Fruit fly (Drosophila melanogaster) whole organism, embryonic: ENCODE data around the gene CG6277.

Source experiments
- Bdp1 ChIP-seq: fragments of 200-800 bp; sonication (Bioruptor generic); optimal IDR thresholded peaks from 3 replicates; lab custom pipeline; 2016; ENCODE audit warnings: missing biosample characterization, missing genetic modification characterization
- CG10959 ChIP-seq: fragments of 200-800 bp; sonication (Bioruptor generic); IDR thresholded peaks from 2 replicates; pipeline ENCODE4 v1.3.6; 2022; ENCODE audit warnings: missing biosample characterization, missing genetic modification characterization
- CG11093 ChIP-seq: fragments of 200-800 bp; sonication (Bioruptor generic); IDR thresholded peaks from 3 replicates; pipeline ENCODE4 v1.3.6; 2022; ENCODE audit warnings: missing biosample characterization, missing genetic modification characterization
- CG12219 ChIP-seq: fragments of 200-800 bp; sonication (Bioruptor generic); optimal IDR thresholded peaks from 3 replicates; lab custom pipeline; 2018; ENCODE audit warnings: missing biosample characterization, mild to moderate bottlenecking, missing genetic modification characterization
- CG13624 ChIP-seq: fragments of 200-800 bp; sonication (Bioruptor generic); optimal IDR thresholded peaks from 2 replicates; lab custom pipeline; 2016; ENCODE audit warnings: missing biosample characterization, missing genetic modification characterization
- CG14667 ChIP-seq: fragments of 200-800 bp; sonication (Bioruptor generic); IDR thresholded peaks from 2 replicates; pipeline ENCODE4 v1.3.6; 2022; ENCODE audit warnings: missing biosample characterization, missing genetic modification characterization
- CG14860 ChIP-seq: fragments of 200-800 bp; sonication (Bioruptor generic); IDR thresholded peaks from 3 replicates; pipeline ENCODE4 v1.3.6; 2022; ENCODE audit warnings: missing biosample characterization, missing genetic modification characterization; ENCODE audit not compliant: partially characterized antibody
- CG15479 ChIP-seq: fragments of 200-800 bp; sonication (Bioruptor generic); optimal IDR thresholded peaks from 3 replicates; lab custom pipeline; 2019; ENCODE audit warnings: missing biosample characterization, mild to moderate bottlenecking, missing genetic modification characterization, moderate library complexity
- CG15514 ChIP-seq: fragments of 200-800 bp; sonication (Bioruptor generic); optimal IDR thresholded peaks from 3 replicates; lab custom pipeline; 2017; ENCODE audit warnings: missing biosample characterization, missing genetic modification characterization, mild to moderate bottlenecking, moderate library complexity, missing genetic modification reagents
- CG18599 ChIP-seq: fragments of 200-800 bp; sonication (Bioruptor generic); optimal IDR thresholded peaks from 3 replicates; lab custom pipeline; 2017; ENCODE audit warnings: missing biosample characterization, missing genetic modification characterization, mild to moderate bottlenecking, moderate library complexity, missing genetic modification reagents
- CG18764 ChIP-seq: fragments of 200-800 bp; sonication (Bioruptor generic); optimal IDR thresholded peaks from 3 replicates; lab custom pipeline; 2016; ENCODE audit warnings: missing biosample characterization, missing genetic modification characterization
- CG34376 ChIP-seq: fragments of 200-800 bp; sonication (Bioruptor generic); optimal IDR thresholded peaks from 2 replicates; lab custom pipeline; 2018; ENCODE audit warnings: missing biosample characterization, mild to moderate bottlenecking, missing genetic modification characterization
- CG42726 ChIP-seq: fragments of 200-800 bp; sonication (Bioruptor generic); IDR thresholded peaks from 2 replicates; pipeline ENCODE4 v1.3.6; 2022; ENCODE audit warnings: missing biosample characterization, missing genetic modification characterization; ENCODE audit not compliant: partially characterized antibody
- GATAe ChIP-seq: fragments of 200-800 bp; sonication (Bioruptor generic); conservative IDR thresholded peaks from 2 replicates; pipeline ENCODE4 v1.3.6; 2022; ENCODE audit warnings: missing biosample characterization, missing genetic modification characterization
- Hey ChIP-seq: fragments of 200-800 bp; sonication (Bioruptor generic); optimal IDR thresholded peaks from 3 replicates; lab custom pipeline; 2018; ENCODE audit warnings: missing biosample characterization, mild to moderate bottlenecking, missing genetic modification characterization
- amos ChIP-seq: fragments of 200-800 bp; sonication (Bioruptor generic); IDR thresholded peaks from 2 replicates; pipeline ENCODE4 v1.3.6; 2022; ENCODE audit warnings: missing biosample characterization, missing genetic modification characterization; ENCODE audit not compliant: partially characterized antibody
- caup ChIP-seq: fragments of 200-800 bp; sonication (Bioruptor generic); optimal IDR thresholded peaks from 3 replicates; lab custom pipeline; 2017; ENCODE audit warnings: missing biosample characterization, mild to moderate bottlenecking, missing genetic modification characterization, moderate library complexity; ENCODE audit not compliant: severe bottlenecking
- cwo ChIP-seq: fragments of 200-800 bp; sonication (Bioruptor generic); optimal IDR thresholded peaks from 3 replicates; lab custom pipeline; 2017; ENCODE audit warnings: missing biosample characterization, missing genetic modification characterization, mild to moderate bottlenecking, moderate library complexity, missing genetic modification reagents
- dmrt99B ChIP-seq: fragments of 200-800 bp; sonication (Bioruptor generic); optimal IDR thresholded peaks from 2 replicates; lab custom pipeline; 2018; ENCODE audit warnings: missing biosample characterization, mild to moderate bottlenecking, missing genetic modification characterization, moderate library complexity
- exex ChIP-seq: fragments of 200-800 bp; sonication (Bioruptor generic); optimal IDR thresholded peaks from 4 replicates; lab custom pipeline; 2018; ENCODE audit warnings: missing biosample characterization, mild to moderate bottlenecking, missing genetic modification characterization, moderate library complexity
- gem ChIP-seq: fragments of 200-800 bp; sonication (Bioruptor generic); optimal IDR thresholded peaks from 2 replicates; lab custom pipeline; 2019; ENCODE audit warnings: missing biosample characterization, mild to moderate bottlenecking, missing genetic modification characterization, moderate library complexity
- grn ChIP-seq: fragments of 200-800 bp; sonication (Bioruptor generic); optimal IDR thresholded peaks from 3 replicates; lab custom pipeline; 2017; ENCODE audit warnings: missing biosample characterization, missing genetic modification characterization
- nerfin-2 ChIP-seq: fragments of 200-800 bp; sonication (Bioruptor generic); IDR thresholded peaks from 2 replicates; pipeline ENCODE4 v1.3.6; 2022; ENCODE audit warnings: missing biosample characterization, missing genetic modification characterization; ENCODE audit not compliant: partially characterized antibody
- otp ChIP-seq: fragments of 200-800 bp; sonication (Bioruptor generic); IDR thresholded peaks from 3 replicates; pipeline ENCODE4, ENCODE4 v1.3.6; 2022; ENCODE audit warnings: missing biosample characterization, missing genetic modification characterization
- pan ChIP-seq, 4 experiments: fragments of >200 bp in 3 of 4; fragments of 200-800 bp in 1 of 4; sonication (Bioruptor generic) in 1 of 4; optimal IDR thresholded peaks in 3 of 4; IDR thresholded peaks in 1 of 4; 2 replicates each; pipeline versions ENCODE4 v1.3.6 to Lab custom; 2017 to 2022; ENCODE audit warnings: missing biosample characterization in 2 of 4, missing genetic modification characterization in 2 of 4, mixed read lengths in 1 of 4
- phol ChIP-seq: fragments of 200-800 bp; sonication (Bioruptor generic); optimal IDR thresholded peaks from 3 replicates; lab custom pipeline; 2018; ENCODE audit warnings: missing biosample characterization, mild to moderate bottlenecking, missing genetic modification characterization, moderate library complexity
- pzg ChIP-seq: fragments of 200-800 bp; sonication (Bioruptor generic); optimal IDR thresholded peaks from 3 replicates; lab custom pipeline; 2018; ENCODE audit warnings: missing biosample characterization, mild to moderate bottlenecking, missing genetic modification characterization, moderate library complexity
- sd ChIP-seq: fragments of 200-800 bp; sonication (Bioruptor generic); optimal IDR thresholded peaks from 3 replicates; lab custom pipeline; 2018; ENCODE audit warnings: missing biosample characterization, mild to moderate bottlenecking, missing genetic modification characterization, moderate library complexity
- sug ChIP-seq: fragments of 200-800 bp; optimal IDR thresholded peaks from 2 replicates; lab custom pipeline; 2019; ENCODE audit warnings: missing biosample characterization, mild to moderate bottlenecking, missing genetic modification characterization, moderate library complexity
- vnd ChIP-seq: fragments of 200-800 bp; sonication (Bioruptor generic); IDR thresholded peaks from 3 replicates; pipeline ENCODE4 v1.3.6; 2022; ENCODE audit warnings: missing biosample characterization, missing genetic modification characterization; ENCODE audit not compliant: partially characterized antibody

Gene CG6277

DNA sequence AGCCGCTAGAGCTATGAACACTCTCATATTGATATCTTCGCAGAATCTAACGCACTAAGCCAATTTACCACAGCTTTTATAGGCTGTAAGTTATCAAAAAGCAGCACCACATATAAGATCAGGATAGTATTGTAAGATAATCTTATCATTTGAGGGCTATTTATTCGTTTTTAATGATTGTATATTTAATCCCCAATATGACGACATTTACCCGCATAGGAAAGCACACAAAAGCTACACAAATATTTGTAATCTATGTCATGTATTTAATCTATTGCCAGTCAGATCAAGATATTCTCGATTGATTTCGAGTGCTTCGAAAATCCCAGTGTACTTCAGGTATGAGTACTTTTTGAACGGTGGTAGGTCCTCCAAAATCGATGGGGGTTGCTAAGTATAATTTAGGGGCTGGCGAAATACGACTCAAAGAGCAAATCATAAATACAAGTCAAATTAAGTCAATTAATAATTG is 3.3 kb downstream of the CG6277 start, which contains the start of gene CG17191:
Gene CG17191 (minus strand): TSS at position 51 of the 472 bp plus-strand sequence.
- peak; percentile 64 for TF ChIP-seq CG34376 (GFP tag; lab: Kevin White, UChicago)
- peak; percentile 71 for TF ChIP-seq sd (tag; lab: Kevin White, UChicago)
- TF ChIP-seq CG15514 (GFP tag; lab: Kevin White, UChicago): no peak
- TF ChIP-seq sug (tag; lab: Kevin White, UChicago): peak; percentile 85
- peak; percentile 45 for TF ChIP-seq Hey (tag; lab: Kevin White, UChicago)
- TF ChIP-seq exex (tag; lab: Kevin White, UChicago): peak; percentile 90
- peak; percentile 23 for TF ChIP-seq CG18599 (GFP tag; lab: Kevin White, UChicago)
- no peak for TF ChIP-seq CG11093
- 0 out of 3 replicates have a peak, but pooled peaks have one; percentile 11 for TF ChIP-seq vnd (GFP tag; lab: Robert Waterston, UW)
- peak; percentile 76 for TF ChIP-seq grn
- TF ChIP-seq dmrt99B (tag; lab: Kevin White, UChicago): no peak

- TF ChIP-seq exex (tag; lab: Kevin White, UChicago) (peak; percentile 34), CG10959 (GFP tag; lab: Robert Waterston, UW) (no peak), CG15479 (GFP tag; lab: Kevin White, UChicago) (no peak)
These were observed 4.8 kb downstream of the CG6277 start, which contains the start of gene CG17192 for dm6 chr3R:27018187-27018586. Gene CG17192 (minus strand): TSS chr3R:27018287.

- TF ChIP-seq exex (tag; lab: Kevin White, UChicago) (peak; percentile 47), grn (peak; percentile 24), cwo (GFP tag; lab: Kevin White, UChicago) (peak; percentile 69), Hey (tag; lab: Kevin White, UChicago) (peak; percentile 74), CG14860 (GFP tag; lab: Robert Waterston, UW) (no peak), pzg (no peak)
These were observed 16.0 kb downstream of the CG6277 start, which contains the start of gene CG6295 for dm6 chr3R:27007022-27007421. Gene CG6295 (minus strand): TSS chr3R:27007055.

DNA sequence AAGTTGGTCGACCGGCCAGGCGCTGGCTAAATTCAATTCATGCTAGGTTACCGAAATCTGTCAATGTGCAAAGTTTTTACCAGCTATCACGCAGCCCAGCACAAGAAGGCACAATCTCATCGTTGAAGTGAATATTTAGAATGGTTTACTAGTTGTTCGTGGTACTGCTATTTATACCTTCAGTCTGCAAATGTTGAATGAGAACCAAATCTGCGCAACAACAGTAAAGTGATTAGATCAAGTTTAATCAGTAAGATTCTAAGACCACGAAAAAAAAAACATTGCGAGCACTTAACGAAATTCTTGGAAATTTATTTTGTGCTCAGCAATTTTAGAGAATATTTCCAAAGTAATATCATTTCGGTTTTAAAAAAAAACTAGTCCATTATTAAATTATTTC is 17.7 kb downstream of the CG6277 start, which contains the start of gene CG6296:
Gene CG6296 (minus strand): TSS at position 132 of the 400 bp plus-strand sequence.
- TF ChIP-seq CG13624 (GFP tag; lab: Kevin White, UChicago): no peak
- no peak for TF ChIP-seq caup
- TF ChIP-seq nerfin-2: no peak
- no peak for TF ChIP-seq phol (tag; lab: Kevin White, UChicago)
- TF ChIP-seq amos: no peak
- no peak for TF ChIP-seq CG18764 (GFP tag; lab: Kevin White, UChicago)
- TF ChIP-seq exex (tag; lab: Kevin White, UChicago): peak; percentile 64
- TF ChIP-seq pan (optimal IDR thresholded peaks at IDR 0.05; lab: Kevin White, UChicago): no peak
- TF ChIP-seq pan (GFP tag; optimal IDR thresholded peaks at IDR 0.05 in 1 of 2, IDR thresholded peaks at IDR 0.05 in 1 of 2): no peak
- peak; percentile 52 for TF ChIP-seq GATAe
- no peak for TF ChIP-seq CG14667 (GFP tag; lab: Robert Waterston, UW)
- no peak for TF ChIP-seq otp

DNA sequence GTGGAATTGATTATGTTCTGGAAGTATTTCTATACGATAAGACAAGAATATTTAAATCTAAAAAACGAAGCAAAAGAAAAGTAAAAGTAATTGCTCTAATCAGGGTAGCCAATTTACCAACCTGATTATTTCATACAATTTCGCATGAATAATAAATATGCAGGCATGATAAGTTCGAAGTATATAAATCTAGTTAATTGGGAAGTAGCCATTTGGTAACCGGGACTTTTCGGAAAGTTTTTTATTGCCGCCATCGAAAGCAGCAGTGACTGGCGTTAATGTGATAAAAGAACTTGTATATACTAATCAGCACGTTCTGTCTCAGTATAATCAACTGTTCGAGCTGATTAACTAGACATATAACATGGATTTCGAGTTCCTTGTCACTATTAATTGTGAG is 20.2 kb downstream of the CG6277 start:
- TF ChIP-seq gem (tag; lab: Kevin White, UChicago) (no peak), exex (tag; lab: Kevin White, UChicago) (peak; percentile 91)

- TF ChIP-seq Bdp1 (GFP tag; lab: Kevin White, UChicago) (no peak), CG12219 (GFP tag; lab: Kevin White, UChicago) (no peak), CG42726 (GFP tag; lab: Robert Waterston, UW) (no peak)
- TF ChIP-seq, all 482 proteins: peak for 0
These were observed 23.6 kb downstream of the CG6277 start, which contains the start of gene CG31077 for dm6 chr3R:26999452-26999851. Gene CG31077 (plus strand): TSS chr3R:26999752.
